Worm (Caenorhabditis elegans): ENCODE data around the gene K09H11.6.

ce11 chrV:5713510-5713909, 22.5 kb downstream of the K09H11.6 start:
- TF ChIP-seq B0035.1 (tag; optimal IDR thresholded peaks at IDR 0.05) (no peak), efl-1 (GFP tag; optimal IDR thresholded peaks at IDR 0.05) (no peak), dpl-1 (GFP tag; optimal IDR thresholded peaks at IDR 0.05) (no peak), K11D2.4 (GFP tag; IDR thresholded peaks at IDR 0.05) (no peak), rec-8 (tag; optimal IDR thresholded peaks at IDR 0.05) (no peak), sea-2 (GFP tag; IDR thresholded peaks at IDR 0.05) (no peak), nhr-120 (GFP tag; IDR thresholded peaks at IDR 0.05) (no peak), mxl-1 (tag; optimal IDR thresholded peaks at IDR 0.05) (no peak)
